Worm (Caenorhabditis elegans) whole organism, mixed stage, embryonic: ENCODE results near the gene utp-20.

Experiments used
- blmp-1 ChIP-seq: fragments of 150-350 bp; optimal IDR thresholded peaks from 2 replicates; lab custom pipeline; 2014; ENCODE audit warnings: missing biosample characterization, missing genetic modification characterization
- ces-1 ChIP-seq: fragments of 150-350 bp; optimal IDR thresholded peaks from 2 replicates; lab custom pipeline; 2014; ENCODE audit warnings: missing biosample characterization, missing genetic modification reagents, missing genetic modification characterization
- elt-3 ChIP-seq: fragments of 150-350 bp; optimal IDR thresholded peaks from 2 replicates; lab custom pipeline; 2014; ENCODE audit warnings: missing biosample characterization, missing genetic modification characterization
- ham-2 ChIP-seq: fragments of 200-800 bp; sonication (Bioruptor generic); optimal IDR thresholded peaks from 2 replicates; lab custom pipeline; 2018; ENCODE audit warnings: mild to moderate bottlenecking, missing genetic modification characterization, missing compliant biosample characterization
- lin-32 ChIP-seq: fragments of 200-800 bp; sonication (Bioruptor generic); optimal IDR thresholded peaks from 2 replicates; lab custom pipeline; 2018; ENCODE audit warnings: mild to moderate bottlenecking, missing genetic modification characterization, missing compliant biosample characterization
- mab-5 ChIP-seq: fragments of 150-350 bp; optimal IDR thresholded peaks from 2 replicates; lab custom pipeline; 2014; ENCODE audit warnings: missing biosample characterization, missing genetic modification characterization
- nhr-12 ChIP-seq: fragments of 150-350 bp; optimal IDR thresholded peaks from 2 replicates; lab custom pipeline; 2014; ENCODE audit warnings: missing biosample characterization, missing genetic modification characterization
- nhr-28 ChIP-seq: fragments of 150-350 bp; optimal IDR thresholded peaks from 2 replicates; lab custom pipeline; 2014; ENCODE audit warnings: missing biosample characterization, missing genetic modification characterization
- pha-4 ChIP-seq: fragments of 150-350 bp; optimal IDR thresholded peaks from 2 replicates; lab custom pipeline; 2018; ENCODE audit warnings: missing biosample characterization, missing genetic modification reagents, missing genetic modification characterization
- snpc-4 ChIP-seq: fragments of 150-350 bp; optimal IDR thresholded peaks from 2 replicates; lab custom pipeline; 2014; ENCODE audit warnings: missing biosample characterization, missing genetic modification characterization
- sptf-1 ChIP-seq: sonication (generic microtip); optimal IDR thresholded peaks from 2 replicates; lab custom pipeline; 2017; ENCODE audit warnings: mild to moderate bottlenecking, missing genetic modification characterization, moderate library complexity, missing compliant biosample characterization
- unc-39 ChIP-seq: fragments of 150-350 bp; optimal IDR thresholded peaks from 2 replicates; lab custom pipeline; 2014; ENCODE audit warnings: missing biosample characterization, missing genetic modification characterization
- unc-62 ChIP-seq: fragments of 150-350 bp; optimal IDR thresholded peaks from 2 replicates; lab custom pipeline; 2014; ENCODE audit warnings: missing biosample characterization, missing genetic modification reagents, missing genetic modification characterization
- ztf-11 ChIP-seq: fragments of 150-350 bp; optimal IDR thresholded peaks from 2 replicates; lab custom pipeline; 2014; ENCODE audit warnings: missing biosample characterization, missing genetic modification characterization

- no peak for TF ChIP-seq unc-62 (GFP tag; lab: Kevin White, UChicago)
- TF ChIP-seq unc-39: no peak
- no peak for TF ChIP-seq blmp-1 (tag; lab: Kevin White, UChicago)
- no peak for TF ChIP-seq snpc-4 (tag; lab: Kevin White, UChicago)
- TF ChIP-seq pha-4 (tag; lab: Kevin White, UChicago): no peak
- no peak for TF ChIP-seq lin-32 (GFP tag; lab: Kevin White, UChicago)
- no peak for TF ChIP-seq ces-1 (GFP tag; lab: Kevin White, UChicago)
- TF ChIP-seq mab-5 (tag; lab: Kevin White, UChicago): no peak
- TF ChIP-seq nhr-28: no peak
- no peak for TF ChIP-seq sptf-1
- no peak for TF ChIP-seq ham-2 (GFP tag; lab: Kevin White, UChicago)
- TF ChIP-seq ztf-11: no peak
- no peak for TF ChIP-seq elt-3
- TF ChIP-seq nhr-12: no peak
These were observed 26.2 kb downstream of the utp-20 start for ce11 chrII:6562203-6562867.
